Fruit fly (Drosophila melanogaster): Measurements from ENCODE around the gene CG17572.

Gene CG17572

dm6 chr2L:19054516-19054887 is 19.4 kb downstream of the CG17572 start:
- TF ChIP-seq CG6808 (GFP tag; optimal IDR thresholded peaks at IDR 0.05) (no peak), fd59A (GFP tag; optimal IDR thresholded peaks at IDR 0.05) (no peak), CG6163 (GFP tag; IDR thresholded peaks at IDR 0.05) (peak; percentile 5; the same call in 1 of the 3 replicates), CG10631 (GFP tag; optimal IDR thresholded peaks at IDR 0.05) (no peak), CG8119 (GFP tag; IDR thresholded peaks at IDR 0.05) (0 out of 3 replicates have a peak, but pooled peaks have one; percentile 8), CG11762 (GFP tag; optimal IDR thresholded peaks at IDR 0.05; ENCODE audit: insufficient read depth) (no peak)

- peak; percentile 33; the same call in 1 of the 3 replicates for TF ChIP-seq eg (GFP tag; IDR thresholded peaks at IDR 0.05)
- no peak for TF ChIP-seq Sox15 (GFP tag; optimal IDR thresholded peaks at IDR 0.05)
- TF ChIP-seq Lpt (GFP tag; optimal IDR thresholded peaks at IDR 0.05): no peak
- no peak for TF ChIP-seq lz (GFP tag; optimal IDR thresholded peaks at IDR 0.05)
- peak; percentile 48 for TF ChIP-seq Eip78C (GFP tag)
- TF ChIP-seq spab (GFP tag; optimal IDR thresholded peaks at IDR 0.05): no peak
- peak; percentile 40 for TF ChIP-seq Sox14 (GFP tag; optimal IDR thresholded peaks at IDR 0.05)
- peak; percentile 15 for TF ChIP-seq achi (GFP tag; optimal IDR thresholded peaks at IDR 0.05)
- peak; percentile 32; the same call in 1 of the 3 replicates for TF ChIP-seq CG8119 (GFP tag; IDR thresholded peaks at IDR 0.05)
- no peak for TF ChIP-seq CG8632 (GFP tag; optimal IDR thresholded peaks at IDR 0.05)
- peak; percentile 47 for TF ChIP-seq CG1621 (tag; optimal IDR thresholded peaks at IDR 0.05)
- no peak for TF ChIP-seq Sox102F (GFP tag; optimal IDR thresholded peaks at IDR 0.05)
- peak; percentile 6 for TF ChIP-seq CG6854 (GFP tag; optimal IDR thresholded peaks at IDR 0.05)
- TF ChIP-seq net (GFP tag; optimal IDR thresholded peaks at IDR 0.05): peak; percentile 10
- peak; percentile 28; the same call in 1 of the 2 replicates for TF ChIP-seq CG15336 (GFP tag; IDR thresholded peaks at IDR 0.05)
These were observed 20.0 kb downstream of the CG17572 start, which contains the start of gene CG10492 for dm6 chr2L:19053860-19054515. Gene CG10492, plus strand, starts transcription at chr2L:19054078.

- TF ChIP-seq Hr39 (GFP tag; optimal IDR thresholded peaks at IDR 0.05) (peak; percentile 86), spab (GFP tag; optimal IDR thresholded peaks at IDR 0.05) (no peak), Met (GFP tag; optimal IDR thresholded peaks at IDR 0.05) (peak; percentile 88), Ets21C (GFP tag; optimal IDR thresholded peaks at IDR 0.05) (peak; percentile 77), dsx (GFP tag; optimal IDR thresholded peaks at IDR 0.05; ENCODE audit: poor library complexity, severe bottlenecking) (peak; percentile 85), salr (GFP tag; optimal IDR thresholded peaks at IDR 0.05) (peak in 1 of 2 experiments; percentile 1), CG10631 (GFP tag; optimal IDR thresholded peaks at IDR 0.05) (no peak), fd59A (GFP tag; optimal IDR thresholded peaks at IDR 0.05) (peak; percentile 56), CG11294 (GFP tag; IDR thresholded peaks at IDR 0.05) (peak; percentile 58; the same call in 1 of the 2 replicates), CG4318 (GFP tag; optimal IDR thresholded peaks at IDR 0.05) (no peak), lz (GFP tag; optimal IDR thresholded peaks at IDR 0.05) (peak; percentile 89), cyc (GFP tag; optimal IDR thresholded peaks at IDR 0.05) (peak; percentile 82), CG6163 (GFP tag; IDR thresholded peaks at IDR 0.05) (peak; percentile 92), Hr4 (GFP tag; optimal IDR thresholded peaks at IDR 0.05) (no peak), Gug (GFP tag; IDR thresholded peaks at IDR 0.05) (peak; percentile 77), fd85E (GFP tag; optimal IDR thresholded peaks at IDR 0.05) (no peak), esn (GFP tag; optimal IDR thresholded peaks at IDR 0.05) (peak; percentile 91), achi (GFP tag; optimal IDR thresholded peaks at IDR 0.05) (peak; percentile 77), net (GFP tag; optimal IDR thresholded peaks at IDR 0.05) (peak; percentile 75), CG6854 (GFP tag; optimal IDR thresholded peaks at IDR 0.05) (no peak), Ets96B (tag; optimal IDR thresholded peaks at IDR 0.05) (peak; percentile 83), CG8319 (GFP tag; optimal IDR thresholded peaks at IDR 0.05) (peak; percentile 62), acj6 (GFP tag; optimal IDR thresholded peaks at IDR 0.05) (peak; percentile 88), ss (GFP tag; optimal IDR thresholded peaks at IDR 0.05) (peak in 1 of 2 experiments; percentile 68), CG15336 (GFP tag; IDR thresholded peaks at IDR 0.05) (peak; percentile 86), CG11762 (GFP tag; optimal IDR thresholded peaks at IDR 0.05; ENCODE audit: insufficient read depth) (peak; percentile 62), CG6792 (GFP tag; optimal IDR thresholded peaks at IDR 0.05) (peak; percentile 82), CG1621 (tag; optimal IDR thresholded peaks at IDR 0.05) (peak; percentile 71), Eip78C (GFP tag) (peak; percentile 90), CG31627 (GFP tag; optimal IDR thresholded peaks at IDR 0.05) (peak; percentile 86), Eip93F (GFP tag; optimal IDR thresholded peaks at IDR 0.05) (no peak), CG6808 (GFP tag; optimal IDR thresholded peaks at IDR 0.05) (no peak), CG32006 (GFP tag; optimal IDR thresholded peaks at IDR 0.05) (peak; percentile 80), pdm3 (GFP tag; optimal IDR thresholded peaks at IDR 0.05) (peak; percentile 90), Eip75B (GFP tag; optimal IDR thresholded peaks at IDR 0.05) (peak; percentile 84), Hr38 (GFP tag; optimal IDR thresholded peaks at IDR 0.05) (peak; percentile 26), CG11902 (GFP tag; optimal IDR thresholded peaks at IDR 0.05) (peak; percentile 56)
These were observed 22.3 kb downstream of the CG17572 start, which contains the start of gene Rpn3 for dm6 chr2L:19051534-19052100. Gene Rpn3, plus strand, starts transcription at chr2L:19051790.

Data from whole organism, prepupa.